Comparison of ENCODE assay signal across 5 fruit fly cellular contexts in the genomic region with DNA sequence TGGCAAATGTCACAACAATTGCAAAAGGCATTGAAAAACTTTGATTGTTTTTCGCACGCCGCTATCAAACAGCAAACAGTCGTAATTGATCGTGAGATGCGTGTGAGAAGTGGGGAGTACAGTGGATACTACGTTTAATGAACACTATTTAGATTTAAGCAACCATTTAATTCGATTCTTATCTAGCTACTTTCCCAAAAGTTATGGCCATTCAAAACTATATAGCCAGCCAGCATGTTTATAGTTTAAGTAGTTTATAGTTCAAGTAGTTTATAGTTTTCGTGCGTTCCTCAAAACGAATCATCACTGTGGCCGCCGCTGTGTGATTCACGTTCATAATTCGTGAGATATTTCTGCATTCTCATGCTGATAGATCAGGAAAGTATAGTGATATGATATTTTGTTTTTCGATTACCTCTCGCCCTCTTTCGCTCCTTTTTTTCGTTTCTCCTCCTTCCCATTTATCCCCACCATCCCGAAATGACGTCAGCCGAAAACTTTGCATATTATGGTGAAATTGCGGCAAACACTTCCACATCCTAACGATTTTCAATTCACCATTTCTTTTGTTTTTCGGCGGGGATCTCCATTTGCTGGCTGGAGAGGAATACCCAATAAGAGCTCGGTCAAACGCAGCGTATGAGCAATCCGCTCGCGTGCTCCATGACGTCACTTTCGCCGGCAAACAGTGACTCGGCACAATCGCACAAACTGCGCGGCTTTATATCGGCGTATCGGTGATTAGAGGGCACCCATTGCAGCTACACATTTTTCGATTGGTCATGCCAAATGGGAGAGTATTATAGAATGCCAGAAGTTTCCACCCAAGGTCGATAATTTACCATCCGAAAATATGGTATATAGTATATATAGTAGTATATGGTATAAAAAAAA.
TF ChIP-seq lines count a peak whose summit lies in the region.

No protein-coding gene starts in this region.

- TF ChIP-seq CTCF in whole organism, embryonic (GFP tag; optimal IDR thresholded peaks at IDR 0.05; lab: Kevin White, UChicago): no peak

TF ChIP-seq in whole organism, adult, 20 proteins besides CTCF, POLR2A, EP300 and RAD21 (continues in another document):
- TF ChIP-seq cic (GFP tag; optimal IDR thresholded peaks at IDR 0.05; lab: Kevin White, UChicago) (no peak), ovo (GFP tag; optimal IDR thresholded peaks at IDR 0.05; lab: Kevin White, UChicago) (no peak), toe (GFP tag; optimal IDR thresholded peaks at IDR 0.05; lab: Kevin White, UChicago) (peak; percentile 28), CG7101 (tag; optimal IDR thresholded peaks at IDR 0.05; lab: Kevin White, UChicago) (peak; percentile 88), kay (GFP tag; lab: Kevin White, UChicago; ENCODE audit: borderline replicate concordance) (peak; percentile 92), CG33017 (tag; optimal IDR thresholded peaks at IDR 0.05; lab: Kevin White, UChicago) (peak; percentile 78), CG5204 (GFP tag; optimal IDR thresholded peaks at IDR 0.05; lab: Kevin White, UChicago) (peak; percentile 68), Hr96 (GFP tag; optimal IDR thresholded peaks at IDR 0.05; lab: Kevin White, UChicago) (peak; percentile 59), pad (GFP tag; optimal IDR thresholded peaks at IDR 0.05; lab: Kevin White, UChicago) (no peak), Crg-1 (GFP tag; optimal IDR thresholded peaks at IDR 0.05; lab: Kevin White, UChicago) (peak; percentile 27), bab1 (GFP tag; optimal IDR thresholded peaks at IDR 0.05; lab: Kevin White, UChicago) (peak; percentile 51), Mnt (GFP tag; optimal IDR thresholded peaks at IDR 0.05; lab: Kevin White, UChicago) (peak; percentile 23), cnc (optimal IDR thresholded peaks at IDR 0.05; lab: Kevin White, UChicago) (peak; percentile 93 to 96), CG11617 (GFP tag; optimal IDR thresholded peaks at IDR 0.05; lab: Kevin White, UChicago) (no peak), CG12768 (GFP tag; optimal IDR thresholded peaks at IDR 0.05; lab: Kevin White, UChicago) (peak; percentile 33), Clk (GFP tag; optimal IDR thresholded peaks at IDR 0.05; lab: Kevin White, UChicago) (peak; percentile 15)

TF ChIP-seq in whole organism, embryonic, 481 proteins besides CTCF, POLR2A, EP300 and RAD21 (continues in another document):
- TF ChIP-seq slp2 (GFP tag; optimal IDR thresholded peaks at IDR 0.05; lab: Kevin White, UChicago) (no peak), CG10274 (GFP tag; optimal IDR thresholded peaks at IDR 0.05; lab: Kevin White, UChicago) (peak; percentile 38), luna (GFP tag; optimal IDR thresholded peaks at IDR 0.05; lab: Kevin White, UChicago) (peak; percentile 18), Doc2 (GFP tag; IDR thresholded peaks at IDR 0.05; lab: Robert Waterston, UW) (no peak), Hr51 (GFP tag; optimal IDR thresholded peaks at IDR 0.05; lab: Kevin White, UChicago) (peak in 1 of 2 experiments; percentile 66), CG2889 (GFP tag; IDR thresholded peaks at IDR 0.05; lab: Robert Waterston, UW) (0 out of 3 replicates have a peak, but pooled peaks have one; percentile 35), Mrtf (GFP tag; IDR thresholded peaks at IDR 0.05; lab: Robert Waterston, UW) (0 out of 3 replicates have a peak, but pooled peaks have one; percentile 29), MTF-1 (GFP tag; optimal IDR thresholded peaks at IDR 0.05; lab: Kevin White, UChicago; ENCODE audit: borderline replicate concordance) (no peak), CG6272 (GFP tag; IDR thresholded peaks at IDR 0.05; lab: Robert Waterston, UW) (no peak), fru (optimal IDR thresholded peaks at IDR 0.05; lab: Kevin White, UChicago) (no peak), inv (GFP tag; IDR thresholded peaks at IDR 0.05; lab: Robert Waterston, UW; ENCODE audit: partially characterized antibody) (no peak), CG7963 (GFP tag; IDR thresholded peaks at IDR 0.05; lab: Robert Waterston, UW; ENCODE audit: partially characterized antibody) (no peak), Bgb (GFP tag; IDR thresholded peaks at IDR 0.05; lab: Robert Waterston, UW; ENCODE audit: partially characterized antibody) (no peak), BEAF-32 (GFP tag; optimal IDR thresholded peaks at IDR 0.05; lab: Kevin White, UChicago) (no peak), trem (tag; optimal IDR thresholded peaks at IDR 0.05; lab: Kevin White, UChicago) (no peak)

TF ChIP-seq in whole organism, prepupa, 60 proteins besides CTCF, POLR2A, EP300 and RAD21 (continues in another document):
- TF ChIP-seq achi (GFP tag; optimal IDR thresholded peaks at IDR 0.05; lab: Kevin White, UChicago) (peak; percentile 5), Hr38 (GFP tag; optimal IDR thresholded peaks at IDR 0.05; lab: Kevin White, UChicago) (no peak), OdsH (GFP tag; optimal IDR thresholded peaks at IDR 0.05; lab: Kevin White, UChicago) (no peak), CG3032 (tag; optimal IDR thresholded peaks at IDR 0.05; lab: Kevin White, UChicago) (no peak), ss (GFP tag; optimal IDR thresholded peaks at IDR 0.05; lab: Kevin White, UChicago) (no peak), CG9139 (GFP tag; optimal IDR thresholded peaks at IDR 0.05; lab: Kevin White, UChicago) (no peak), net (GFP tag; optimal IDR thresholded peaks at IDR 0.05; lab: Kevin White, UChicago) (no peak), fd85E (GFP tag; optimal IDR thresholded peaks at IDR 0.05; lab: Kevin White, UChicago) (no peak), Met (GFP tag; optimal IDR thresholded peaks at IDR 0.05; lab: Kevin White, UChicago) (peak; percentile 3), Hr39 (GFP tag; optimal IDR thresholded peaks at IDR 0.05; lab: Kevin White, UChicago) (peak; percentile 25), Sox102F (GFP tag; optimal IDR thresholded peaks at IDR 0.05; lab: Kevin White, UChicago) (no peak), CG11762 (GFP tag; optimal IDR thresholded peaks at IDR 0.05; lab: Kevin White, UChicago; ENCODE audit: insufficient read depth) (no peak), dsx (GFP tag; optimal IDR thresholded peaks at IDR 0.05; lab: Kevin White, UChicago; ENCODE audit: poor library complexity, severe bottlenecking) (no peak), Eip75B (GFP tag; optimal IDR thresholded peaks at IDR 0.05; lab: Kevin White, UChicago) (no peak), esn (GFP tag; optimal IDR thresholded peaks at IDR 0.05; lab: Kevin White, UChicago) (peak; percentile 15), Lpt (GFP tag; optimal IDR thresholded peaks at IDR 0.05; lab: Kevin White, UChicago) (no peak), Ets96B (tag; optimal IDR thresholded peaks at IDR 0.05; lab: Kevin White, UChicago) (no peak)

TF ChIP-seq in whole organism, pupa, 21 proteins besides CTCF, POLR2A, EP300 and RAD21:
- TF ChIP-seq Snoo (tag; optimal IDR thresholded peaks at IDR 0.05; lab: Kevin White, UChicago) (no peak), fd96Ca (GFP tag; IDR thresholded peaks at IDR 0.05; lab: Robert Waterston, UW) (0 out of 3 replicates have a peak, but pooled peaks have one; percentile 10), CG15710 (tag; optimal IDR thresholded peaks at IDR 0.05; lab: Kevin White, UChicago) (peak; percentile 8), CG9948 (tag; optimal IDR thresholded peaks at IDR 0.05; lab: Kevin White, UChicago) (peak; percentile 5), D1 (tag; optimal IDR thresholded peaks at IDR 0.05; lab: Kevin White, UChicago) (no peak), Pif1A (GFP tag; optimal IDR thresholded peaks at IDR 0.05; lab: Kevin White, UChicago) (no peak)

TF ChIP-seq in whole organism, wandering third instar larva, 38 proteins besides CTCF, POLR2A, EP300 and RAD21:
- TF ChIP-seq CG9705 (GFP tag; optimal IDR thresholded peaks at IDR 0.05; lab: Kevin White, UChicago): no peak
- no peak for TF ChIP-seq Dfd (GFP tag; optimal IDR thresholded peaks at IDR 0.05; lab: Kevin White, UChicago)
- peak; percentile 47 for TF ChIP-seq br (GFP tag; optimal IDR thresholded peaks at IDR 0.05; lab: Kevin White, UChicago)
- TF ChIP-seq Hr78 (GFP tag; optimal IDR thresholded peaks at IDR 0.05; lab: Kevin White, UChicago): no peak
- TF ChIP-seq Abd-B (GFP tag; optimal IDR thresholded peaks at IDR 0.05; lab: Kevin White, UChicago): no peak
- peak; percentile 46 for TF ChIP-seq h (GFP tag; optimal IDR thresholded peaks at IDR 0.05; lab: Kevin White, UChicago)
- peak in 1 of 2 experiments; percentile 58 for TF ChIP-seq foxo (GFP tag; optimal IDR thresholded peaks at IDR 0.05; lab: Kevin White, UChicago)
- TF ChIP-seq HLH106 (tag; optimal IDR thresholded peaks at IDR 0.05; lab: Kevin White, UChicago): peak; percentile 22
- no peak for TF ChIP-seq Rel (GFP tag; optimal IDR thresholded peaks at IDR 0.05; lab: Kevin White, UChicago)
- TF ChIP-seq Rel (tag; optimal IDR thresholded peaks at IDR 0.05; lab: Kevin White, UChicago): peak; percentile 91
- peak; percentile 33 for TF ChIP-seq rgr (GFP tag; optimal IDR thresholded peaks at IDR 0.05; lab: Kevin White, UChicago)
- TF ChIP-seq dmrt93B (GFP tag; optimal IDR thresholded peaks at IDR 0.05; lab: Kevin White, UChicago): no peak
- peak; percentile 29 for TF ChIP-seq sv (GFP tag; optimal IDR thresholded peaks at IDR 0.05; lab: Kevin White, UChicago)
- TF ChIP-seq Hnf4 (GFP tag; optimal IDR thresholded peaks at IDR 0.05; lab: Kevin White, UChicago): peak; percentile 27
- peak; percentile 42 for TF ChIP-seq fru (GFP tag; optimal IDR thresholded peaks at IDR 0.05; lab: Kevin White, UChicago)
- TF ChIP-seq CG32264 (GFP tag; optimal IDR thresholded peaks at IDR 0.05; lab: Kevin White, UChicago): no peak
- peak; percentile 36 for TF ChIP-seq psq (GFP tag; optimal IDR thresholded peaks at IDR 0.05; lab: Kevin White, UChicago)
- TF ChIP-seq ey (GFP tag; optimal IDR thresholded peaks at IDR 0.05; lab: Kevin White, UChicago): peak; percentile 17
- TF ChIP-seq lola (GFP tag; optimal IDR thresholded peaks at IDR 0.05; lab: Kevin White, UChicago): no peak
